Fruit fly (Drosophila melanogaster) whole organism, embryonic: ENCODE results near the gene CG17841.
A peak's percentile ranks its signal among the peaks of the same experiment; 100 is the strongest.

Source experiments
- BtbVII ChIP-seq: fragments of 200-800 bp; sonication (Bioruptor generic); optimal IDR thresholded peaks from 3 replicates; lab custom pipeline; 2017; ENCODE audit warnings: missing biosample characterization, mild to moderate bottlenecking, missing genetic modification characterization
- CG11695 ChIP-seq: fragments of 200-800 bp; sonication (Bioruptor generic); IDR thresholded peaks from 3 replicates; pipeline ENCODE4 v1.3.6; 2022; ENCODE audit warnings: missing biosample characterization, missing genetic modification characterization
- CG12659 ChIP-seq: fragments of 200-800 bp; sonication (Bioruptor generic); optimal IDR thresholded peaks from 3 replicates; lab custom pipeline; 2017; ENCODE audit warnings: mild to moderate bottlenecking, missing biosample characterization, missing genetic modification reagents, missing genetic modification characterization
- CG13296 ChIP-seq: fragments of 200-800 bp; sonication (Bioruptor generic); optimal IDR thresholded peaks from 3 replicates; lab custom pipeline; 2018; ENCODE audit warnings: missing biosample characterization, mild to moderate bottlenecking, missing genetic modification characterization
- CG15269 ChIP-seq: fragments of 200-800 bp; sonication (Bioruptor generic); optimal IDR thresholded peaks from 2 replicates; lab custom pipeline; 2018; ENCODE audit warnings: missing biosample characterization, mild to moderate bottlenecking, missing genetic modification characterization, moderate library complexity
- CG15479 ChIP-seq: fragments of 200-800 bp; sonication (Bioruptor generic); optimal IDR thresholded peaks from 3 replicates; lab custom pipeline; 2019; ENCODE audit warnings: missing biosample characterization, mild to moderate bottlenecking, missing genetic modification characterization, moderate library complexity
- CG15514 ChIP-seq: fragments of 200-800 bp; sonication (Bioruptor generic); optimal IDR thresholded peaks from 3 replicates; lab custom pipeline; 2017; ENCODE audit warnings: missing biosample characterization, missing genetic modification characterization, mild to moderate bottlenecking, moderate library complexity, missing genetic modification reagents
- CG1647 ChIP-seq: fragments of 200-800 bp; sonication (Bioruptor generic); optimal IDR thresholded peaks from 3 replicates; lab custom pipeline; 2016; ENCODE audit warnings: missing biosample characterization, missing genetic modification characterization
- CG17568 ChIP-seq: fragments of 200-800 bp; sonication (Bioruptor generic); optimal IDR thresholded peaks from 2 replicates; lab custom pipeline; 2018; ENCODE audit warnings: missing biosample characterization, mild to moderate bottlenecking, missing genetic modification characterization, moderate library complexity
- CG1832 ChIP-seq: fragments of 200-800 bp; sonication (Bioruptor generic); optimal IDR thresholded peaks from 2 replicates; lab custom pipeline; 2017; ENCODE audit warnings: missing biosample characterization, mild to moderate bottlenecking, missing genetic modification characterization, inconsistent platforms
- CG2120 ChIP-seq: fragments of 200-800 bp; sonication (Bioruptor generic); optimal IDR thresholded peaks from 3 replicates; lab custom pipeline; 2016; ENCODE audit warnings: missing biosample characterization, missing genetic modification characterization
- CG2712 ChIP-seq: fragments of 200-800 bp; optimal IDR thresholded peaks from 3 replicates; lab custom pipeline; 2019; ENCODE audit warnings: missing biosample characterization, mild to moderate bottlenecking, missing genetic modification characterization, moderate library complexity
- CG3281 ChIP-seq: fragments of 200-800 bp; sonication (Bioruptor generic); optimal IDR thresholded peaks from 3 replicates; lab custom pipeline; 2017; ENCODE audit warnings: missing biosample characterization, mild to moderate bottlenecking, missing genetic modification characterization
- CG33213 ChIP-seq: fragments of 200-800 bp; sonication (Bioruptor generic); optimal IDR thresholded peaks from 3 replicates; lab custom pipeline; 2016; ENCODE audit warnings: missing biosample characterization, missing genetic modification characterization
- CG34376 ChIP-seq: fragments of 200-800 bp; sonication (Bioruptor generic); optimal IDR thresholded peaks from 2 replicates; lab custom pipeline; 2018; ENCODE audit warnings: missing biosample characterization, mild to moderate bottlenecking, missing genetic modification characterization
- CG4424 ChIP-seq: fragments of 200-800 bp; sonication (Bioruptor generic); optimal IDR thresholded peaks from 3 replicates; lab custom pipeline; 2016; ENCODE audit warnings: missing biosample characterization, missing genetic modification characterization
- CG4617 ChIP-seq: fragments of 200-800 bp; sonication (Bioruptor generic); optimal IDR thresholded peaks from 3 replicates; lab custom pipeline; 2016; ENCODE audit warnings: missing biosample characterization, missing genetic modification characterization, borderline replicate concordance
- CG4730 ChIP-seq: fragments of 200-800 bp; sonication (Bioruptor generic); IDR thresholded peaks from 2 replicates; pipeline ENCODE4 v1.3.6; 2022; ENCODE audit warnings: missing biosample characterization, missing genetic modification characterization
- CG4820 ChIP-seq: fragments of 200-800 bp; sonication (Bioruptor generic); optimal IDR thresholded peaks from 3 replicates; lab custom pipeline; 2016; ENCODE audit warnings: missing biosample characterization, missing genetic modification characterization
- CG7556 ChIP-seq: fragments of 200-800 bp; sonication (Bioruptor generic); optimal IDR thresholded peaks from 2 replicates; lab custom pipeline; 2017; ENCODE audit warnings: missing biosample characterization, mild to moderate bottlenecking, missing genetic modification characterization
- CG7839 ChIP-seq: fragments of 200-800 bp; sonication (Bioruptor generic); optimal IDR thresholded peaks from 3 replicates; lab custom pipeline; 2018; ENCODE audit warnings: missing biosample characterization, mild to moderate bottlenecking, missing genetic modification characterization, moderate library complexity
- CG8089 ChIP-seq: fragments of 200-800 bp; sonication (Bioruptor generic); optimal IDR thresholded peaks from 3 replicates; lab custom pipeline; 2016; ENCODE audit warnings: missing biosample characterization, missing genetic modification characterization
- CG9727 ChIP-seq: fragments of 200-800 bp; sonication (Bioruptor generic); optimal IDR thresholded peaks from 3 replicates; lab custom pipeline; 2017; ENCODE audit warnings: missing biosample characterization, mild to moderate bottlenecking, missing genetic modification characterization
- CG9817 ChIP-seq: fragments of 200-800 bp; sonication (Bioruptor generic); optimal IDR thresholded peaks from 2 replicates; lab custom pipeline; 2018; ENCODE audit warnings: missing biosample characterization, mild to moderate bottlenecking, missing genetic modification characterization, moderate library complexity
- E2f1 ChIP-seq: fragments of 200-800 bp; sonication (Bioruptor generic); IDR thresholded peaks from 2 replicates; pipeline ENCODE4 v1.3.6; 2022; ENCODE audit warnings: missing biosample characterization, missing genetic modification characterization
- Fer1 ChIP-seq: fragments of 200-800 bp; sonication (Bioruptor generic); optimal IDR thresholded peaks from 2 replicates; lab custom pipeline; 2017; ENCODE audit warnings: missing biosample characterization, mild to moderate bottlenecking, missing genetic modification characterization
- Hr78 ChIP-seq, 2 experiments: fragments of 200-800 bp in 1 of 2; fragments of >200 bp in 1 of 2; sonication (Bioruptor generic) in 1 of 2; optimal IDR thresholded peaks; 2 replicates each; lab custom pipeline; 2017 to 2019; ENCODE audit warnings: missing biosample characterization in 2 of 2, missing genetic modification characterization in 2 of 2, mild to moderate bottlenecking in 1 of 2, moderate library complexity in 1 of 2
- MBD-R2 ChIP-seq: fragments of 200-800 bp; sonication (Bioruptor generic); IDR thresholded peaks from 2 replicates; pipeline ENCODE4 v1.3.6; 2022; ENCODE audit warnings: missing biosample characterization, missing genetic modification characterization
- Max ChIP-seq: fragments of 200-800 bp; sonication (Bioruptor generic); optimal IDR thresholded peaks from 2 replicates; lab custom pipeline; 2016; ENCODE audit warnings: missing biosample characterization, mild to moderate bottlenecking, missing genetic modification characterization
- Ptx1 ChIP-seq: fragments of 200-800 bp; sonication (Bioruptor generic); IDR thresholded peaks from 2 replicates; pipeline ENCODE4 v1.3.6; 2022; ENCODE audit warnings: missing biosample characterization, missing genetic modification characterization
- Side ChIP-seq: fragments of 200-800 bp; sonication (Bioruptor generic); optimal IDR thresholded peaks from 2 replicates; lab custom pipeline; 2016; ENCODE audit warnings: missing biosample characterization, missing genetic modification characterization
- Vsx1 ChIP-seq: fragments of 200-800 bp; sonication (Bioruptor generic); optimal IDR thresholded peaks from 2 replicates; lab custom pipeline; 2017; ENCODE audit warnings: missing biosample characterization, mild to moderate bottlenecking, missing genetic modification characterization, missing genetic modification reagents
- Xrp1 ChIP-seq: fragments of 200-800 bp; sonication (Bioruptor generic); IDR thresholded peaks from 2 replicates; pipeline ENCODE4 v1.3.6; 2022; ENCODE audit warnings: missing biosample characterization, missing genetic modification characterization
- chif ChIP-seq, 2 experiments: fragments of 200-800 bp; sonication (Bioruptor generic); optimal IDR thresholded peaks; 3 replicates each; lab custom pipeline; 2016; ENCODE audit warnings: missing biosample characterization in 2 of 2, missing genetic modification characterization in 2 of 2
- croc ChIP-seq: fragments of 200-800 bp; sonication (Bioruptor generic); conservative IDR thresholded peaks from 3 replicates; pipeline ENCODE4 v1.3.6; 2022; ENCODE audit warnings: missing biosample characterization, missing genetic modification characterization
- da ChIP-seq: fragments of 200-800 bp; sonication (Bioruptor generic); optimal IDR thresholded peaks from 2 replicates; lab custom pipeline; 2016; ENCODE audit warnings: missing biosample characterization, missing genetic modification characterization
- dmrt11E ChIP-seq: fragments of 200-800 bp; sonication (Bioruptor generic); optimal IDR thresholded peaks from 3 replicates; lab custom pipeline; 2018; ENCODE audit warnings: missing biosample characterization, mild to moderate bottlenecking, missing genetic modification characterization, moderate library complexity
- gsb ChIP-seq: fragments of 200-800 bp; sonication (Bioruptor generic); IDR thresholded peaks from 2 replicates; pipeline ENCODE4 v1.3.6; 2022; ENCODE audit warnings: missing biosample characterization, missing genetic modification characterization
- ham ChIP-seq: fragments of 200-800 bp; sonication (Bioruptor generic); IDR thresholded peaks from 2 replicates; pipeline ENCODE4 v1.3.6; 2022; ENCODE audit warnings: missing biosample characterization, missing genetic modification characterization
- jigr1 ChIP-seq: fragments of 200-800 bp; sonication (Bioruptor generic); IDR thresholded peaks from 3 replicates; pipeline ENCODE4 v1.3.6; 2022; ENCODE audit warnings: missing biosample characterization, missing genetic modification characterization
- kah ChIP-seq: fragments of 200-800 bp; sonication (Bioruptor generic); optimal IDR thresholded peaks from 2 replicates; lab custom pipeline; 2018; ENCODE audit warnings: missing biosample characterization, mild to moderate bottlenecking, missing genetic modification characterization
- klu ChIP-seq: fragments of 200-800 bp; sonication (Bioruptor generic); IDR thresholded peaks from 2 replicates; pipeline ENCODE4 v1.3.6; 2022; ENCODE audit warnings: missing biosample characterization, missing genetic modification characterization
- oc ChIP-seq: fragments of 200-800 bp; sonication (Bioruptor generic); optimal IDR thresholded peaks from 2 replicates; lab custom pipeline; 2018; ENCODE audit warnings: missing biosample characterization, mild to moderate bottlenecking, missing genetic modification characterization, moderate library complexity
- pum ChIP-seq: fragments of 200-800 bp; sonication (Bioruptor generic); optimal IDR thresholded peaks from 2 replicates; lab custom pipeline; 2016; ENCODE audit warnings: missing biosample characterization, missing genetic modification characterization
- ranshi ChIP-seq: fragments of 200-800 bp; sonication (Bioruptor generic); IDR thresholded peaks from 2 replicates; pipeline ENCODE4 v1.3.6; 2022; ENCODE audit warnings: missing biosample characterization, missing genetic modification characterization
- ro ChIP-seq: fragments of 200-800 bp; sonication (Bioruptor generic); IDR thresholded peaks from 2 replicates; pipeline ENCODE4 v1.3.6; 2022; ENCODE audit warnings: missing biosample characterization, missing genetic modification characterization
- tgo ChIP-seq: fragments of 200-800 bp; sonication (Bioruptor generic); IDR thresholded peaks from 3 replicates; pipeline ENCODE4 v1.3.6; 2022; ENCODE audit warnings: missing biosample characterization, missing genetic modification characterization

Gene CG17841

dm6 chrX:10396832-10397231 is 29.0 kb downstream of the CG17841 start (continued):
- TF ChIP-seq CG13296 (peak; percentile 25), Fer1 (GFP tag; lab: Kevin White, UChicago) (peak; percentile 4), CG15514 (GFP tag; lab: Kevin White, UChicago) (peak; percentile 13), CG4617 (GFP tag; lab: Kevin White, UChicago) (no peak), CG3281 (GFP tag; lab: Kevin White, UChicago) (peak; percentile 42)

dm6 chrX:10397514-10398133 is 29.8 kb downstream of the CG17841 start:
- TF ChIP-seq Vsx1 (GFP tag; lab: Kevin White, UChicago) (no peak), CG33213 (GFP tag; lab: Kevin White, UChicago) (no peak), croc (GFP tag; lab: Robert Waterston, UW) (no peak), CG4730 (GFP tag; lab: Robert Waterston, UW) (peak; percentile 21; the same call in 1 of the 2 replicates), ham (GFP tag; lab: Robert Waterston, UW) (no peak), CG4820 (GFP tag; lab: Kevin White, UChicago) (no peak), E2f1 (GFP tag; lab: Robert Waterston, UW) (peak; percentile 41; the same call in 1 of the 2 replicates), Hr78 (GFP tag; optimal IDR thresholded peaks at IDR 0.05; lab: Kevin White, UChicago) (no peak), CG34376 (GFP tag; lab: Kevin White, UChicago) (peak; percentile 25), dmrt11E (tag; lab: Kevin White, UChicago) (no peak), CG15479 (GFP tag; lab: Kevin White, UChicago) (no peak), pum (GFP tag; lab: Kevin White, UChicago) (no peak), CG12659 (no peak), ranshi (GFP tag; lab: Robert Waterston, UW) (0 out of 2 replicates have a peak, but pooled peaks have one; percentile 27), CG9727 (GFP tag; lab: Kevin White, UChicago) (peak; percentile 20), CG4424 (GFP tag; lab: Kevin White, UChicago) (no peak), oc (tag; lab: Kevin White, UChicago) (no peak), CG15269 (peak; percentile 45), BtbVII (peak; percentile 5), tgo (GFP tag; lab: Robert Waterston, UW) (peak; percentile 48; the same call in 2 of the 3 replicates), CG2712 (tag; lab: Kevin White, UChicago) (peak; percentile 27), Side (GFP tag; lab: Kevin White, UChicago) (no peak), kah (GFP tag; lab: Kevin White, UChicago) (no peak), CG7556 (GFP tag; lab: Kevin White, UChicago) (peak; percentile 32), gsb (GFP tag; lab: Robert Waterston, UW) (0 out of 2 replicates have a peak, but pooled peaks have one; percentile 18), MBD-R2 (GFP tag; lab: Robert Waterston, UW) (peak; percentile 30; the same call in 1 of the 2 replicates), chif (GFP tag; optimal IDR thresholded peaks at IDR 0.05; lab: Kevin White, UChicago) (no peak), CG7839 (tag; lab: Kevin White, UChicago) (peak; percentile 71), Xrp1 (GFP tag; lab: Robert Waterston, UW) (0 out of 2 replicates have a peak, but pooled peaks have one; percentile 38), ro (GFP tag; lab: Robert Waterston, UW) (no peak), CG1832 (no peak), Ptx1 (GFP tag; lab: Robert Waterston, UW) (peak; percentile 74), CG4617 (GFP tag; lab: Kevin White, UChicago) (no peak), jigr1 (GFP tag; lab: Robert Waterston, UW) (no peak), CG11695 (GFP tag; lab: Robert Waterston, UW) (peak; percentile 62; the same call in 2 of the 3 replicates), Max (GFP tag; lab: Kevin White, UChicago) (no peak), CG17568 (GFP tag; lab: Kevin White, UChicago) (no peak), da (GFP tag; lab: Kevin White, UChicago) (no peak), CG8089 (GFP tag; lab: Kevin White, UChicago) (no peak), CG9817 (peak; percentile 4), CG1647 (GFP tag; lab: Kevin White, UChicago) (no peak), CG2120 (GFP tag; lab: Kevin White, UChicago) (peak; percentile 43), klu (GFP tag; lab: Robert Waterston, UW) (peak; percentile 32; the same call in 1 of the 2 replicates)
